Fruit fly (Drosophila melanogaster) whole organism, embryonic: ENCODE measurements around the gene CG43089.

Experiments used
- Awh ChIP-seq: fragments of 200-800 bp; sonication (Bioruptor generic); IDR thresholded peaks from 2 replicates; pipeline ENCODE4, ENCODE4 v1.3.6; 2022; ENCODE audit warnings: missing biosample characterization, missing genetic modification characterization
- CG10959 ChIP-seq: fragments of 200-800 bp; sonication (Bioruptor generic); IDR thresholded peaks from 2 replicates; pipeline ENCODE4 v1.3.6; 2022; ENCODE audit warnings: missing biosample characterization, missing genetic modification characterization
- CG12219 ChIP-seq: fragments of 200-800 bp; sonication (Bioruptor generic); optimal IDR thresholded peaks from 3 replicates; lab custom pipeline; 2018; ENCODE audit warnings: missing biosample characterization, mild to moderate bottlenecking, missing genetic modification characterization
- CG12299 ChIP-seq: fragments of 200-800 bp; sonication (Bioruptor generic); optimal IDR thresholded peaks from 2 replicates; lab custom pipeline; 2018; ENCODE audit warnings: missing biosample characterization, mild to moderate bottlenecking, missing genetic modification characterization
- CG12769 ChIP-seq: fragments of 200-800 bp; sonication (Bioruptor generic); optimal IDR thresholded peaks from 2 replicates; lab custom pipeline; 2019; ENCODE audit warnings: missing biosample characterization, mild to moderate bottlenecking, missing genetic modification characterization, moderate library complexity
- CG14667 ChIP-seq: fragments of 200-800 bp; sonication (Bioruptor generic); IDR thresholded peaks from 2 replicates; pipeline ENCODE4 v1.3.6; 2022; ENCODE audit warnings: missing biosample characterization, missing genetic modification characterization
- CG15269 ChIP-seq: fragments of 200-800 bp; sonication (Bioruptor generic); optimal IDR thresholded peaks from 2 replicates; lab custom pipeline; 2018; ENCODE audit warnings: missing biosample characterization, mild to moderate bottlenecking, missing genetic modification characterization, moderate library complexity
- CG1792 ChIP-seq: fragments of 200-800 bp; sonication (Bioruptor generic); optimal IDR thresholded peaks from 2 replicates; lab custom pipeline; 2016; ENCODE audit warnings: missing biosample characterization, missing genetic modification characterization
- CG18619 ChIP-seq: fragments of 200-800 bp; sonication (Bioruptor generic); optimal IDR thresholded peaks from 3 replicates; lab custom pipeline; 2017; ENCODE audit warnings: missing biosample characterization, mild to moderate bottlenecking, missing genetic modification characterization
- CG32772 ChIP-seq: fragments of 200-800 bp; sonication (Bioruptor generic); IDR thresholded peaks from 2 replicates; pipeline ENCODE4 v1.3.6; 2022; ENCODE audit warnings: missing biosample characterization, missing genetic modification characterization
- CG42726 ChIP-seq: fragments of 200-800 bp; sonication (Bioruptor generic); IDR thresholded peaks from 2 replicates; pipeline ENCODE4 v1.3.6; 2022; ENCODE audit warnings: missing biosample characterization, missing genetic modification characterization; ENCODE audit not compliant: partially characterized antibody
- CG6765 ChIP-seq: fragments of 200-800 bp; sonication (Bioruptor generic); optimal IDR thresholded peaks from 3 replicates; lab custom pipeline; 2017; ENCODE audit warnings: missing biosample characterization, mild to moderate bottlenecking, missing genetic modification characterization
- CG8924 ChIP-seq: fragments of 200-800 bp; optimal IDR thresholded peaks from 3 replicates; lab custom pipeline; 2019; ENCODE audit warnings: missing biosample characterization, mild to moderate bottlenecking, missing genetic modification characterization, moderate library complexity
- CG9797 ChIP-seq: fragments of 200-800 bp; sonication (Bioruptor generic); optimal IDR thresholded peaks from 3 replicates; lab custom pipeline; 2018; ENCODE audit warnings: missing biosample characterization, mild to moderate bottlenecking, missing genetic modification characterization
- CTCF ChIP-seq: fragments of 200-800 bp; sonication (Bioruptor generic); optimal IDR thresholded peaks from 2 replicates; lab custom pipeline; 2017; ENCODE audit warnings: missing biosample characterization, mild to moderate bottlenecking, missing genetic modification characterization, moderate library complexity
- Camta ChIP-seq: fragments of 200-800 bp; sonication (Bioruptor generic); optimal IDR thresholded peaks from 2 replicates; lab custom pipeline; 2016; ENCODE audit warnings: missing biosample characterization, missing genetic modification characterization
- Chrac-16 ChIP-seq: fragments of 200-800 bp; sonication (Bioruptor generic); optimal IDR thresholded peaks from 3 replicates; lab custom pipeline; 2016; ENCODE audit warnings: missing biosample characterization, missing genetic modification characterization
- Dref ChIP-seq: fragments of 200-800 bp; sonication (Bioruptor generic); IDR thresholded peaks from 2 replicates; pipeline ENCODE4 v1.3.6; 2022; ENCODE audit warnings: missing biosample characterization, missing genetic modification characterization
- Drgx ChIP-seq: fragments of 200-800 bp; sonication (Bioruptor generic); IDR thresholded peaks from 2 replicates; pipeline ENCODE4 v1.3.6; 2022; ENCODE audit warnings: missing biosample characterization, missing genetic modification characterization
- Ets65A ChIP-seq: fragments of 200-800 bp; sonication (Bioruptor generic); peaks from one replicate; lab custom pipeline; 2016; ENCODE audit warnings: missing biosample characterization, missing genetic modification characterization
- Gug ChIP-seq: fragments of 200-800 bp; sonication (Bioruptor generic); IDR thresholded peaks from 4 replicates; pipeline ENCODE4 v1.3.6; 2022; ENCODE audit warnings: missing biosample characterization, missing genetic modification characterization
- Hr78 ChIP-seq, 2 experiments: fragments of 200-800 bp in 1 of 2; fragments of >200 bp in 1 of 2; sonication (Bioruptor generic) in 1 of 2; optimal IDR thresholded peaks; 2 replicates each; lab custom pipeline; 2017 to 2019; ENCODE audit warnings: missing biosample characterization in 2 of 2, missing genetic modification characterization in 2 of 2, mild to moderate bottlenecking in 1 of 2, moderate library complexity in 1 of 2
- MBD-R2 ChIP-seq: fragments of 200-800 bp; sonication (Bioruptor generic); IDR thresholded peaks from 2 replicates; pipeline ENCODE4 v1.3.6; 2022; ENCODE audit warnings: missing biosample characterization, missing genetic modification characterization
- Mrtf ChIP-seq: fragments of 200-800 bp; sonication (Bioruptor generic); IDR thresholded peaks from 3 replicates; pipeline ENCODE4 v1.3.6; 2022; ENCODE audit warnings: missing biosample characterization, missing genetic modification characterization
- Nf-YB ChIP-seq: fragments of 200-800 bp; sonication (Bioruptor generic); optimal IDR thresholded peaks from 3 replicates; lab custom pipeline; 2019; ENCODE audit warnings: missing biosample characterization, mild to moderate bottlenecking, missing genetic modification characterization, moderate library complexity
- ato ChIP-seq: fragments of 200-800 bp; sonication (Bioruptor generic); IDR thresholded peaks from 2 replicates; pipeline ENCODE4 v1.3.6; 2022; ENCODE audit warnings: missing biosample characterization, missing genetic modification characterization; ENCODE audit not compliant: partially characterized antibody
- chinmo ChIP-seq: fragments of 200-800 bp; sonication (Bioruptor generic); IDR thresholded peaks from 4 replicates; pipeline ENCODE4 v1.3.6; 2022; ENCODE audit warnings: missing biosample characterization, missing genetic modification characterization; ENCODE audit not compliant: partially characterized antibody
- eyg ChIP-seq: fragments of 200-800 bp; sonication (Bioruptor generic); optimal IDR thresholded peaks from 3 replicates; lab custom pipeline; 2016; ENCODE audit warnings: missing biosample characterization, missing genetic modification characterization
- gce ChIP-seq: fragments of 200-800 bp; sonication (Bioruptor generic); IDR thresholded peaks from 3 replicates; pipeline ENCODE4 v1.3.6; 2022; ENCODE audit warnings: missing biosample characterization, missing genetic modification characterization
- kni ChIP-seq: fragments of 200-800 bp; sonication (Bioruptor generic); optimal IDR thresholded peaks from 3 replicates; lab custom pipeline; 2017; ENCODE audit warnings: mild to moderate bottlenecking, missing biosample characterization, missing genetic modification reagents, missing genetic modification characterization
- oc ChIP-seq: fragments of 200-800 bp; sonication (Bioruptor generic); optimal IDR thresholded peaks from 2 replicates; lab custom pipeline; 2018; ENCODE audit warnings: missing biosample characterization, mild to moderate bottlenecking, missing genetic modification characterization, moderate library complexity
- onecut ChIP-seq: fragments of 200-800 bp; sonication (Bioruptor generic); IDR thresholded peaks from 2 replicates; pipeline ENCODE4 v1.3.6; 2022; ENCODE audit warnings: missing biosample characterization, missing genetic modification characterization
- otp ChIP-seq: fragments of 200-800 bp; sonication (Bioruptor generic); IDR thresholded peaks from 3 replicates; pipeline ENCODE4, ENCODE4 v1.3.6; 2022; ENCODE audit warnings: missing biosample characterization, missing genetic modification characterization
- repo ChIP-seq: fragments of 200-800 bp; sonication (Bioruptor generic); optimal IDR thresholded peaks from 2 replicates; lab custom pipeline; 2016; ENCODE audit warnings: missing biosample characterization, missing genetic modification characterization
- rib ChIP-seq: fragments of 200-800 bp; sonication (Bioruptor generic); IDR thresholded peaks from 2 replicates; pipeline ENCODE4 v1.3.6; 2022; ENCODE audit warnings: missing biosample characterization, missing genetic modification characterization
- sens ChIP-seq: fragments of 200-800 bp; sonication (Bioruptor generic); peaks from one replicate; lab custom pipeline; 2016; ENCODE audit warnings: missing biosample characterization, missing genetic modification characterization
- sr ChIP-seq: fragments of 200-800 bp; sonication (Bioruptor generic); IDR thresholded peaks from 3 replicates; pipeline ENCODE4 v1.3.6; 2022; ENCODE audit warnings: missing biosample characterization, missing genetic modification characterization
- stc ChIP-seq: fragments of 200-800 bp; sonication (Bioruptor generic); IDR thresholded peaks from 2 replicates; pipeline ENCODE4 v1.3.6; 2022; ENCODE audit warnings: missing biosample characterization, missing genetic modification characterization
- vnd ChIP-seq: fragments of 200-800 bp; sonication (Bioruptor generic); IDR thresholded peaks from 3 replicates; pipeline ENCODE4 v1.3.6; 2022; ENCODE audit warnings: missing biosample characterization, missing genetic modification characterization; ENCODE audit not compliant: partially characterized antibody
- zfh1 ChIP-seq: fragments of 200-800 bp; sonication (Bioruptor generic); IDR thresholded peaks from 3 replicates; pipeline ENCODE4 v1.3.6; 2022; ENCODE audit warnings: missing biosample characterization, missing genetic modification characterization

Gene CG43089

dm6 chr3L:3672490-3673107, 41.2 kb upstream of the CG43089 start (continued):
- TF ChIP-seq sr (GFP tag; lab: Robert Waterston, UW): no peak
- TF ChIP-seq Gug: no peak
- no peak for TF ChIP-seq gce (GFP tag; lab: Robert Waterston, UW)
- TF ChIP-seq CG15269: peak; percentile 57
- no peak for TF ChIP-seq CG10959 (GFP tag; lab: Robert Waterston, UW)
- peak; percentile 51 for TF ChIP-seq CG12769
- no peak for TF ChIP-seq Dref (GFP tag; lab: Robert Waterston, UW)
- no peak for TF ChIP-seq vnd (GFP tag; lab: Robert Waterston, UW)
- no peak for TF ChIP-seq CG18619 (GFP tag; lab: Kevin White, UChicago)
- no peak for TF ChIP-seq onecut (GFP tag; lab: Robert Waterston, UW)
- TF ChIP-seq CG12299: no peak
- 0 out of 2 replicates have a peak, but pooled peaks have one; percentile 11 for TF ChIP-seq CG32772
- TF ChIP-seq CG1792 (GFP tag; lab: Kevin White, UChicago): no peak
- peak; percentile 42 for TF ChIP-seq oc
- no peak for TF ChIP-seq ato (GFP tag; lab: Robert Waterston, UW)
- TF ChIP-seq otp (GFP tag; lab: Robert Waterston, UW): no peak
- no peak for TF ChIP-seq CG14667 (GFP tag; lab: Robert Waterston, UW)
- no peak for TF ChIP-seq CG42726 (GFP tag; lab: Robert Waterston, UW)
- TF ChIP-seq rib (GFP tag; lab: Robert Waterston, UW): no peak
- TF ChIP-seq sens: no peak
- TF ChIP-seq zfh1 (GFP tag; lab: Robert Waterston, UW): no peak
- TF ChIP-seq Awh (GFP tag; lab: Robert Waterston, UW): peak; percentile 25; the same call in 1 of the 2 replicates
- no peak for TF ChIP-seq Camta (GFP tag; lab: Kevin White, UChicago)
- TF ChIP-seq Nf-YB (GFP tag; lab: Kevin White, UChicago): no peak
- TF ChIP-seq stc: no peak
- TF ChIP-seq MBD-R2 (GFP tag; lab: Robert Waterston, UW): no peak
- TF ChIP-seq eyg (GFP tag; lab: Kevin White, UChicago): no peak
- no peak for TF ChIP-seq CG8924 (tag; lab: Kevin White, UChicago)
- TF ChIP-seq Chrac-16 (GFP tag; lab: Kevin White, UChicago): no peak
- TF ChIP-seq chinmo (GFP tag; lab: Robert Waterston, UW): peak; percentile 68; the same call in 2 of the 4 replicates
- TF ChIP-seq Hr78 (GFP tag; optimal IDR thresholded peaks at IDR 0.05; lab: Kevin White, UChicago): no peak
- TF ChIP-seq Mrtf: no peak
- TF ChIP-seq CG12219 (GFP tag; lab: Kevin White, UChicago): no peak
- TF ChIP-seq kni (GFP tag; lab: Kevin White, UChicago): peak; percentile 63

DNA sequence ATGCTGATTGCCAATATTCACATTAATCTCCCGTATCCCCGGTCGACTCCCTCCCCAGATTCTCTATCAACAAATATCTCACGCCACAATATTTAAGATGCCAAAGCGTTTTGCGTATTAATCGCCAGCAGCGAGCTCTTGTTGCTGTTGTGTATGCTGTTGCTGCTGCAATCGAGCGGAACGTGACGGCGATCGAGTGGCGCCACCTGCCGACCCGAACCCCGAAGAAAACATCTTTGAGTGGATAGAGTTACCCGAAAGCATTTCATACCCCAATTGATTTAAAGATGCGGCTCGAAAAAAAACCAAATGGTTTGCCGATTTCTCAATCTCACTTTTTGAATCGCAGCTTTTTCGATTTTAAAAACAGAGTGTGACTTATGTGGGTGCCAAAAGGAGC, 35.5 kb upstream of the CG43089 start:
- TF ChIP-seq CG9797 (GFP tag; lab: Kevin White, UChicago) (no peak), CTCF (GFP tag; lab: Kevin White, UChicago) (peak; percentile 86), CG6765 (GFP tag; lab: Kevin White, UChicago) (no peak)

dm6 chr3L:3684004-3684403, 29.8 kb upstream of the CG43089 start:
- peak; percentile 42; the same call in 1 of the 2 replicates for TF ChIP-seq Drgx (GFP tag; lab: Robert Waterston, UW)
- peak; percentile 15 for TF ChIP-seq Ets65A (GFP tag; lab: Kevin White, UChicago)
- TF ChIP-seq otp (GFP tag; lab: Robert Waterston, UW): no peak
- no peak for TF ChIP-seq repo (GFP tag; lab: Kevin White, UChicago)
